Worm (Caenorhabditis elegans) whole organism, early embryonic: ENCODE results near the gene C49F8.14.

Experiments used
- B0310.2 ChIP-seq: sonication (generic microtip); optimal IDR thresholded peaks from 2 replicates; lab custom pipeline; 2016; ENCODE audit warnings: mild to moderate bottlenecking, missing genetic modification characterization, missing compliant biosample characterization
- F13C5.2 ChIP-seq: sonication (generic microtip); optimal IDR thresholded peaks from 2 replicates; lab custom pipeline; 2017; ENCODE audit warnings: mild to moderate bottlenecking, missing genetic modification characterization, inconsistent platforms, missing compliant biosample characterization
- aly-1 ChIP-seq: sonication (generic microtip); optimal IDR thresholded peaks from 2 replicates; lab custom pipeline; 2016; ENCODE audit warnings: missing genetic modification characterization, missing compliant biosample characterization
- ama-1 ChIP-seq: fragments of 150-350 bp; optimal IDR thresholded peaks from 2 replicates; lab custom pipeline; 2014
- ceh-13 ChIP-seq: fragments of 200-800 bp; sonication (Bioruptor generic); optimal IDR thresholded peaks from 2 replicates; lab custom pipeline; 2018; ENCODE audit warnings: mild to moderate bottlenecking, missing genetic modification characterization, missing compliant biosample characterization
- ceh-36 ChIP-seq: sonication (generic microtip); optimal IDR thresholded peaks from 2 replicates; lab custom pipeline; 2016; ENCODE audit warnings: missing genetic modification characterization, inconsistent platforms, missing compliant biosample characterization
- ets-7 ChIP-seq: sonication (generic microtip); optimal IDR thresholded peaks from 2 replicates; lab custom pipeline; 2016; ENCODE audit warnings: missing genotype, missing genetic modification characterization, missing compliant biosample characterization
- flt-1 ChIP-seq: fragments of 200-800 bp; sonication (Bioruptor generic); IDR thresholded peaks from 2 replicates; pipeline ENCODE4 v1.3.6; 2022; ENCODE audit warnings: missing genetic modification characterization, missing compliant biosample characterization
- hmbx-1 ChIP-seq: sonication (generic microtip); optimal IDR thresholded peaks from 2 replicates; lab custom pipeline; 2016; ENCODE audit warnings: mild to moderate bottlenecking, missing genetic modification characterization, missing compliant biosample characterization
- hmg-4 ChIP-seq: fragments of 200-800 bp; sonication (Bioruptor generic); optimal IDR thresholded peaks from 2 replicates; lab custom pipeline; 2018; ENCODE audit warnings: mild to moderate bottlenecking, missing genetic modification characterization, missing compliant biosample characterization
- hnd-1 ChIP-seq: sonication (generic microtip); optimal IDR thresholded peaks from 2 replicates; lab custom pipeline; 2016; ENCODE audit warnings: missing genetic modification characterization, missing compliant biosample characterization
- pes-1 ChIP-seq: fragments of 200-800 bp; sonication (Bioruptor generic); IDR thresholded peaks from 2 replicates; pipeline ENCODE4 v1.3.6; 2022; ENCODE audit warnings: missing genetic modification reagents, missing genetic modification characterization, missing compliant biosample characterization
- scrt-1 ChIP-seq: fragments of 200-800 bp; sonication (Bioruptor generic); IDR thresholded peaks from 2 replicates; pipeline ENCODE4 v1.3.6; 2022; ENCODE audit warnings: missing genetic modification characterization, missing compliant biosample characterization
- sea-1 ChIP-seq: fragments of 200-800 bp; sonication (Bioruptor generic); conservative IDR thresholded peaks from 2 replicates; pipeline ENCODE4 v1.3.6; 2022; ENCODE audit warnings: missing genetic modification characterization, missing compliant biosample characterization
- tbx-11 ChIP-seq: fragments of 200-800 bp; sonication (Bioruptor generic); IDR thresholded peaks from 2 replicates; pipeline ENCODE4 v1.3.6; 2022; ENCODE audit warnings: missing genetic modification characterization, missing compliant biosample characterization
- tbx-37 ChIP-seq: fragments of 200-800 bp; sonication (Bioruptor generic); conservative IDR thresholded peaks from 2 replicates; pipeline ENCODE4 v1.3.6; 2022; ENCODE audit warnings: missing genetic modification reagents, missing genetic modification characterization, missing compliant biosample characterization
- tra-4 ChIP-seq: sonication (generic microtip); optimal IDR thresholded peaks from 2 replicates; lab custom pipeline; 2017; ENCODE audit warnings: missing genetic modification characterization, missing compliant biosample characterization

Gene C49F8.14

DNA sequence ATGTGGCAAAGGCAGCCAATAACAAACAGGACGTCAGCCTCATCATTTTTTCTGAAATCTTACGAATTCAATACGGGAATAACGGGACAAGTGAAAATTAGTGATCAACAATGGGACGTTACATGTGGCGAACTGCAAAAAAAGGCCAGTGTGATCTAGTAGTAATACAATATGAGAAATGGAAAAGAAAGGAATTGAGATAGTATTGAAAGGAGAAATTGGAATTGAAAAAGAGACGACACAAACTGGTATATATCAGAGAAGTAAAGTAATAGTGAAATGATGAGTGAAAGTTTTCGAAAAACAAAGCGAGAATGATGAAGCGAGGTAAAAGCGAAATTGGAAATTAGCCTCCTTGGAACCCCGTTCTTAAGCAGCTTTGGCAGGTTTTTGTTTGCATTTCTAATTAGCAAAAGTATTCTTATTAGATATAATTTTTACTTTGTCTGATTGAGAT lies 10.8 kb upstream of the C49F8.14 start, which contains the start of gene C49F8.3:
C49F8.3 (minus strand) TSS at position 51 of the 457 bp plus-strand sequence.
- TF ChIP-seq flt-1 (GFP tag; lab: Robert Waterston, UW) (no peak), ceh-36 (tag; lab: Kevin White, UChicago) (no peak), ceh-13 (GFP tag; lab: Kevin White, UChicago) (no peak), tra-4 (no peak), F13C5.2 (tag; lab: Kevin White, UChicago) (no peak), ama-1 (lab: Kevin White, UChicago) (no peak), hnd-1 (tag; lab: Kevin White, UChicago) (no peak), hmg-4 (GFP tag; lab: Kevin White, UChicago) (no peak), sea-1 (no peak), scrt-1 (GFP tag; lab: Robert Waterston, UW) (no peak), tbx-11 (GFP tag; lab: Robert Waterston, UW) (no peak), tbx-37 (GFP tag; lab: Robert Waterston, UW) (no peak), B0310.2 (tag; lab: Kevin White, UChicago) (no peak), hmbx-1 (no peak)

- TF ChIP-seq sea-1 = no peak
- TF ChIP-seq ets-7 = no peak
- TF ChIP-seq ceh-36 (tag; lab: Kevin White, UChicago) = no peak
Measured at ce11 chrX:13384743-13385142, 8.0 kb upstream of the C49F8.14 start.

ce11 chrX:13383273-13383672 lies 6.5 kb upstream of the C49F8.14 start:
- TF ChIP-seq hmbx-1 (no peak), hmg-4 (GFP tag; lab: Kevin White, UChicago) (no peak), F13C5.2 (tag; lab: Kevin White, UChicago) (no peak), flt-1 (GFP tag; lab: Robert Waterston, UW) (no peak), pes-1 (GFP tag; lab: Robert Waterston, UW) (no peak), sea-1 (no peak), aly-1 (no peak), hnd-1 (tag; lab: Kevin White, UChicago) (no peak), ets-7 (no peak), tbx-37 (GFP tag; lab: Robert Waterston, UW) (no peak), scrt-1 (GFP tag; lab: Robert Waterston, UW) (no peak), ceh-13 (GFP tag; lab: Kevin White, UChicago) (no peak), ama-1 (lab: Kevin White, UChicago) (no peak), tbx-11 (GFP tag; lab: Robert Waterston, UW) (no peak), ceh-36 (tag; lab: Kevin White, UChicago) (no peak), B0310.2 (tag; lab: Kevin White, UChicago) (no peak), tra-4 (no peak)

DNA sequence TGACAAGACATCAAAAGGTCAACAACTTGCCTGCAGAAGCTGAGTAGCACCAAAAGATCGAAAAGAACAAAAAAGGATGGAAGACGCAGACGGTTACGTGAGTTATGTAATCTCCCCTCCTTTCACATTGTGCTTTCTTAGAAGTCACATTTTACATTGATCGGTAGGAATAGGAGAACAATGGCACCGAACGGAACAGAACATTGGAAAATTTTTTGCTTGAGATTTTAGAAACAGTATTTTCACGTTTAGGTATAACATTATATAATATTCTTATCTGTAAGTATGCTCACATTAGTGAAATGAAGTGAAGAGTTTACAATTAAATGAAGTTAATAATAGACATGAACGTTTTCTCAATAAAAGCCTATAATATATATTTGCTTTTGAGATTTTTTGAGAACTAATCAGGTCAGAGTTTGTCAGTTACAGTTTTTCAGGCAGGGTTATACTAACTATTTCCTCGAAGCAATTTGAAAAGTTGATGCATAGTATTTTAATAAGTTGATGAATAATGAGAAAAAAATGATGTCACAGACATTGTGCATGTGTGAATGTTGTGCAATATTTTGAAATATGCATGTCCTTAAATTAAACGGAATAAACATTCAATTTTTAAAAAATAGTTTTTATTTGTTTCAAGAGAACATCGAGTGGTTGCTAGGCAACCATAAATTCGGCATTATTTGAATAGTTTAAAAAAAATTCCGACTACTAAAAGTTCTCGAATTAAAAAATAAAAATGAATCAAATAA lies 4.4 kb upstream of the C49F8.14 start:
- no peak for TF ChIP-seq ceh-36 (tag; lab: Kevin White, UChicago)
- no peak for TF ChIP-seq tbx-37 (GFP tag; lab: Robert Waterston, UW)
- no peak for TF ChIP-seq flt-1 (GFP tag; lab: Robert Waterston, UW)
- no peak for TF ChIP-seq hmg-4 (GFP tag; lab: Kevin White, UChicago)
- no peak for TF ChIP-seq B0310.2 (tag; lab: Kevin White, UChicago)
- TF ChIP-seq hmbx-1 = no peak
- TF ChIP-seq tra-4 = no peak
- no peak for TF ChIP-seq ama-1 (lab: Kevin White, UChicago)
- TF ChIP-seq aly-1 = no peak
- TF ChIP-seq pes-1 (GFP tag; lab: Robert Waterston, UW) = no peak
- no peak for TF ChIP-seq ceh-13 (GFP tag; lab: Kevin White, UChicago)
- no peak for TF ChIP-seq tbx-11 (GFP tag; lab: Robert Waterston, UW)
- no peak for TF ChIP-seq ets-7

ce11 chrX:13379072-13379471 lies 2.3 kb upstream of the C49F8.14 start:
- TF ChIP-seq pes-1 (GFP tag; lab: Robert Waterston, UW) = no peak

DNA sequence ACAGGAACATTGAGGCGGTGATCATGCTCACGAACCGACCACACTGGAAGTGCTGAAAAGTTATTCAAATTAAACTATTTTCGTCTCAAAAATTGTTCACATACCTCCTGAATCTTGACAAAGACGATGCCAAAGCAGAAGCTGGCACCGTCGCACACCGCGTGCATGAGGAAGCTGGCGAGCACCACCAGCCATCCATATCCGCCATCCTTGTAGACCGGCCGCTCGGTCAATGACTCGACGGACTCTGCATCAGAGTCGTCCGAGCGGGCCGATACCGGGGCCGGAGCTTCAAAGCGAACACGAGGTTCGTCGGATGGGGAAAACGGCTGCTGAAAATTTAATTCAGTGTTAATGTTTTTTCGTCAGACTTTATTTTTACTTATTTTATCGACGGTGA lies 564 bp downstream of the C49F8.14 start:
- TF ChIP-seq ets-7 (no peak), flt-1 (GFP tag; lab: Robert Waterston, UW) (no peak), B0310.2 (tag; lab: Kevin White, UChicago) (no peak), F13C5.2 (tag; lab: Kevin White, UChicago) (no peak), tra-4 (no peak), ceh-13 (GFP tag; lab: Kevin White, UChicago) (no peak), tbx-37 (GFP tag; lab: Robert Waterston, UW) (no peak), aly-1 (no peak), hnd-1 (tag; lab: Kevin White, UChicago) (no peak), sea-1 (no peak), pes-1 (GFP tag; lab: Robert Waterston, UW) (no peak), tbx-11 (GFP tag; lab: Robert Waterston, UW) (no peak), ceh-36 (tag; lab: Kevin White, UChicago) (no peak), hmg-4 (GFP tag; lab: Kevin White, UChicago) (no peak), ama-1 (lab: Kevin White, UChicago) (no peak)

DNA sequence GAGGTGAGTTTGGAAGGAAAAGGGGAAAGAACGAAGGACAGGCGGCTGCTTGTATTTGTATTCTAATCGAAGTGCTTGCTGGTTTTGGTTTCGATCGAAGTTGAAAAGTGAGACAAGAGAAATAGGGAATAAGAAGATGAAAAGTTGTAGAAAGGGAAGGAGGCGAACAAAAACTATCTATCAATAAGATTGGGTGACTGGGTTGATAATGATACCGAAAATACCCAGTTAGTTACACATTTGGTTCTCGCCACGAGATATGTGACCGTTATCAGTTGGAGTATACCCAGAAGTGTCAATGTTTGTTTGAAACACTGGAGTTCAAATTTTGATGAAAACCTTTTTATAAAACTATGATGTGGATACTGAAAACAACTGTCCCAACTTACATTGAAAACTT lies 8.5 kb downstream of the C49F8.14 start:
- no peak for TF ChIP-seq pes-1 (GFP tag; lab: Robert Waterston, UW)
- TF ChIP-seq ceh-36 (tag; lab: Kevin White, UChicago) = no peak

ce11 chrX:13366955-13367354 lies 9.8 kb downstream of the C49F8.14 start:
- TF ChIP-seq ceh-13 (GFP tag; lab: Kevin White, UChicago) = no peak
- TF ChIP-seq aly-1 = no peak
- no peak for TF ChIP-seq pes-1 (GFP tag; lab: Robert Waterston, UW)
- no peak for TF ChIP-seq B0310.2 (tag; lab: Kevin White, UChicago)
- TF ChIP-seq ets-7 = no peak
